Fruit fly (Drosophila melanogaster) whole organism, embryonic: ENCODE data around the gene CG44405.

Source experiments
- Adf1 ChIP-seq: fragments of 200-800 bp; sonication (Bioruptor generic); IDR thresholded peaks from 2 replicates; pipeline ENCODE4 v1.3.6; 2022; ENCODE audit warnings: missing biosample characterization, missing genetic modification characterization
- CG1024 ChIP-seq: fragments of 200-800 bp; sonication (Bioruptor generic); IDR thresholded peaks from 2 replicates; pipeline ENCODE4 v1.3.6; 2022; ENCODE audit warnings: missing biosample characterization, missing genetic modification characterization
- CG10431 ChIP-seq: fragments of 200-800 bp; sonication (Bioruptor generic); optimal IDR thresholded peaks from 3 replicates; lab custom pipeline; 2018; ENCODE audit warnings: missing biosample characterization, mild to moderate bottlenecking, missing genetic modification characterization
- CG11247 ChIP-seq: fragments of 200-800 bp; sonication (Bioruptor generic); IDR thresholded peaks from 2 replicates; pipeline ENCODE4 v1.3.6; 2022; ENCODE audit warnings: missing biosample characterization, missing genetic modification characterization
- CG13296 ChIP-seq: fragments of 200-800 bp; sonication (Bioruptor generic); optimal IDR thresholded peaks from 3 replicates; lab custom pipeline; 2018; ENCODE audit warnings: missing biosample characterization, mild to moderate bottlenecking, missing genetic modification characterization
- CG17328 ChIP-seq: fragments of 200-800 bp; sonication (Bioruptor generic); IDR thresholded peaks from 2 replicates; pipeline ENCODE4 v1.3.6; 2022; ENCODE audit warnings: missing biosample characterization, missing genetic modification characterization
- CG17385 ChIP-seq: fragments of 200-800 bp; sonication (Bioruptor generic); optimal IDR thresholded peaks from 3 replicates; lab custom pipeline; 2018; ENCODE audit warnings: missing biosample characterization, mild to moderate bottlenecking, missing genetic modification characterization
- CG17568 ChIP-seq: fragments of 200-800 bp; sonication (Bioruptor generic); optimal IDR thresholded peaks from 2 replicates; lab custom pipeline; 2018; ENCODE audit warnings: missing biosample characterization, mild to moderate bottlenecking, missing genetic modification characterization, moderate library complexity
- CG17912 ChIP-seq: fragments of 200-800 bp; sonication (Bioruptor generic); optimal IDR thresholded peaks from 2 replicates; lab custom pipeline; 2018; ENCODE audit warnings: missing biosample characterization, mild to moderate bottlenecking, missing genetic modification characterization
- CG2202 ChIP-seq: fragments of 200-800 bp; sonication (Bioruptor generic); optimal IDR thresholded peaks from 2 replicates; lab custom pipeline; 2018; ENCODE audit warnings: missing biosample characterization, mild to moderate bottlenecking, missing genetic modification characterization
- CG2875 ChIP-seq: fragments of 200-800 bp; sonication (Bioruptor generic); optimal IDR thresholded peaks from 2 replicates; lab custom pipeline; 2017; ENCODE audit warnings: missing biosample characterization, mild to moderate bottlenecking, missing genetic modification characterization, missing genetic modification reagents
- CG4328 ChIP-seq: fragments of 200-800 bp; sonication (Bioruptor generic); optimal IDR thresholded peaks from 3 replicates; lab custom pipeline; 2017; ENCODE audit warnings: missing biosample characterization, missing genetic modification reagents, missing genetic modification characterization
- CG6272 ChIP-seq: fragments of 200-800 bp; sonication (Bioruptor generic); IDR thresholded peaks from 2 replicates; pipeline ENCODE4 v1.3.6; 2022; ENCODE audit warnings: missing biosample characterization, missing genetic modification characterization
- CG6689 ChIP-seq: fragments of 200-800 bp; sonication (Bioruptor generic); IDR thresholded peaks from 2 replicates; pipeline ENCODE4 v1.3.6; 2022; ENCODE audit warnings: missing biosample characterization, missing genetic modification characterization
- CG7357 ChIP-seq: fragments of 200-800 bp; sonication (Bioruptor generic); IDR thresholded peaks from 3 replicates; pipeline ENCODE4 v1.3.6; 2022; ENCODE audit warnings: missing biosample characterization, missing genetic modification characterization
- CG8281 ChIP-seq: fragments of 200-800 bp; sonication (Bioruptor generic); optimal IDR thresholded peaks from 2 replicates; lab custom pipeline; 2018; ENCODE audit warnings: missing biosample characterization, mild to moderate bottlenecking, missing genetic modification characterization, moderate library complexity
- Dek ChIP-seq: fragments of 200-800 bp; sonication (Bioruptor generic); optimal IDR thresholded peaks from 3 replicates; lab custom pipeline; 2019; ENCODE audit warnings: missing biosample characterization, mild to moderate bottlenecking, missing genetic modification characterization, moderate library complexity
- E2f1 ChIP-seq: fragments of 200-800 bp; sonication (Bioruptor generic); IDR thresholded peaks from 2 replicates; pipeline ENCODE4 v1.3.6; 2022; ENCODE audit warnings: missing biosample characterization, missing genetic modification characterization
- Fer2 ChIP-seq: fragments of 200-800 bp; sonication (Bioruptor generic); optimal IDR thresholded peaks from 2 replicates; lab custom pipeline; 2018; ENCODE audit warnings: missing biosample characterization, mild to moderate bottlenecking, missing genetic modification characterization, moderate library complexity
- HLH3B ChIP-seq: fragments of 200-800 bp; sonication (Bioruptor generic); IDR thresholded peaks from 2 replicates; pipeline ENCODE4 v1.3.6; 2022; ENCODE audit warnings: missing biosample characterization, missing genetic modification characterization
- HLH54F ChIP-seq: fragments of 200-800 bp; sonication (Bioruptor generic); optimal IDR thresholded peaks from 3 replicates; lab custom pipeline; 2016; ENCODE audit warnings: missing biosample characterization, missing genetic modification characterization
- Med ChIP-seq: fragments of 200-800 bp; sonication (Bioruptor generic); peaks from one replicate; lab custom pipeline; 2016; ENCODE audit warnings: missing biosample characterization, missing genetic modification characterization, mild to moderate bottlenecking, inconsistent platforms, moderate library complexity
- Nf-YC ChIP-seq: fragments of 200-800 bp; optimal IDR thresholded peaks from 3 replicates; lab custom pipeline; 2019; ENCODE audit warnings: missing biosample characterization, mild to moderate bottlenecking, missing genetic modification characterization, moderate library complexity
- NfI ChIP-seq: fragments of 200-800 bp; sonication (Bioruptor generic); optimal IDR thresholded peaks from 3 replicates; lab custom pipeline; 2018; ENCODE audit warnings: missing biosample characterization, mild to moderate bottlenecking, missing genetic modification characterization, moderate library complexity
- Pdp1 ChIP-seq, 2 experiments: fragments of 200-800 bp; sonication (Bioruptor generic); optimal IDR thresholded peaks; 3 replicates each; lab custom pipeline; 2016; ENCODE audit warnings: missing biosample characterization in 2 of 2, missing genetic modification characterization in 2 of 2, mild to moderate bottlenecking in 1 of 2, moderate library complexity in 1 of 2
- Stat92E ChIP-seq, 3 experiments: fragments of >200 bp in 2 of 3; fragments of 200-800 bp in 1 of 3; sonication (Bioruptor generic) in 1 of 3; optimal IDR thresholded peaks; 2 replicates each; lab custom pipeline; 2017 to 2019; ENCODE audit warnings: missing biosample characterization in 3 of 3, missing genetic modification characterization in 3 of 3, mild to moderate bottlenecking in 1 of 3, moderate library complexity in 1 of 3
- Usf ChIP-seq: fragments of 200-800 bp; sonication (Bioruptor generic); optimal IDR thresholded peaks from 2 replicates; lab custom pipeline; 2017; ENCODE audit warnings: missing genotype, missing biosample characterization, missing genetic modification characterization
- ase ChIP-seq: fragments of 200-800 bp; sonication (Bioruptor generic); IDR thresholded peaks from 3 replicates; pipeline ENCODE4 v1.3.6; 2022; ENCODE audit warnings: missing biosample characterization, missing genetic modification characterization
- az2 ChIP-seq: fragments of 200-800 bp; sonication (Bioruptor generic); optimal IDR thresholded peaks from 3 replicates; lab custom pipeline; 2016; ENCODE audit warnings: missing biosample characterization, missing genetic modification characterization
- bab2 ChIP-seq: fragments of 200-800 bp; sonication (Bioruptor generic); optimal IDR thresholded peaks from 2 replicates; lab custom pipeline; 2016; ENCODE audit warnings: missing biosample characterization, missing genetic modification characterization
- crol ChIP-seq: fragments of 200-800 bp; sonication (Bioruptor generic); IDR thresholded peaks from 2 replicates; pipeline ENCODE4 v1.3.6; 2022; ENCODE audit warnings: missing biosample characterization, missing genetic modification characterization
- dimm ChIP-seq: fragments of 200-800 bp; sonication (Bioruptor generic); IDR thresholded peaks from 2 replicates; pipeline ENCODE4 v1.3.6; 2022; ENCODE audit warnings: missing biosample characterization, missing genetic modification characterization
- dm ChIP-seq: fragments of 200-800 bp; sonication (Bioruptor generic); optimal IDR thresholded peaks from 3 replicates; lab custom pipeline; 2016; ENCODE audit warnings: missing biosample characterization, missing genetic modification characterization
- fru ChIP-seq: fragments of >200 bp; optimal IDR thresholded peaks from 2 replicates; lab custom pipeline; 2017
- gfzf ChIP-seq: fragments of 200-800 bp; sonication (Bioruptor generic); optimal IDR thresholded peaks from 2 replicates; lab custom pipeline; 2016; ENCODE audit warnings: missing biosample characterization, mild to moderate bottlenecking, missing genetic modification characterization, moderate library complexity
- gt ChIP-seq: fragments of 200-800 bp; sonication (Bioruptor generic); IDR thresholded peaks from 2 replicates; pipeline ENCODE4 v1.3.6; 2022; ENCODE audit warnings: missing biosample characterization, missing genetic modification characterization
- jigr1 ChIP-seq: fragments of 200-800 bp; sonication (Bioruptor generic); IDR thresholded peaks from 3 replicates; pipeline ENCODE4 v1.3.6; 2022; ENCODE audit warnings: missing biosample characterization, missing genetic modification characterization
- lmd ChIP-seq: fragments of 200-800 bp; sonication (Bioruptor generic); IDR thresholded peaks from 2 replicates; pipeline ENCODE4 v1.3.6; 2022; ENCODE audit warnings: missing biosample characterization, missing genetic modification characterization
- mld ChIP-seq: fragments of 200-800 bp; sonication (Bioruptor generic); IDR thresholded peaks from 3 replicates; pipeline ENCODE4 v1.3.6; 2022; ENCODE audit warnings: missing biosample characterization, missing genetic modification characterization; ENCODE audit not compliant: partially characterized antibody
- onecut ChIP-seq: fragments of 200-800 bp; sonication (Bioruptor generic); IDR thresholded peaks from 2 replicates; pipeline ENCODE4 v1.3.6; 2022; ENCODE audit warnings: missing biosample characterization, missing genetic modification characterization
- org-1 ChIP-seq: fragments of 200-800 bp; sonication (Bioruptor generic); optimal IDR thresholded peaks from 2 replicates; lab custom pipeline; 2017; ENCODE audit warnings: missing biosample characterization, missing genetic modification characterization
- otp ChIP-seq: fragments of 200-800 bp; sonication (Bioruptor generic); IDR thresholded peaks from 3 replicates; pipeline ENCODE4, ENCODE4 v1.3.6; 2022; ENCODE audit warnings: missing biosample characterization, missing genetic modification characterization
- pita ChIP-seq: fragments of 200-800 bp; sonication (Bioruptor generic); optimal IDR thresholded peaks from 2 replicates; lab custom pipeline; 2017; ENCODE audit warnings: missing biosample characterization, mild to moderate bottlenecking, missing genetic modification characterization
- rib ChIP-seq: fragments of 200-800 bp; sonication (Bioruptor generic); IDR thresholded peaks from 2 replicates; pipeline ENCODE4 v1.3.6; 2022; ENCODE audit warnings: missing biosample characterization, missing genetic modification characterization
- sd ChIP-seq: fragments of 200-800 bp; sonication (Bioruptor generic); optimal IDR thresholded peaks from 3 replicates; lab custom pipeline; 2018; ENCODE audit warnings: missing biosample characterization, mild to moderate bottlenecking, missing genetic modification characterization, moderate library complexity
- sisA ChIP-seq: fragments of 200-800 bp; sonication (Bioruptor generic); IDR thresholded peaks from 2 replicates; pipeline ENCODE4 v1.3.6; 2022; ENCODE audit warnings: missing biosample characterization, missing genetic modification characterization
- slou ChIP-seq: fragments of 200-800 bp; sonication (Bioruptor generic); optimal IDR thresholded peaks from 3 replicates; lab custom pipeline; 2016; ENCODE audit warnings: missing biosample characterization, missing genetic modification characterization
- sug ChIP-seq: fragments of 200-800 bp; optimal IDR thresholded peaks from 2 replicates; lab custom pipeline; 2019; ENCODE audit warnings: missing biosample characterization, mild to moderate bottlenecking, missing genetic modification characterization, moderate library complexity
- toy ChIP-seq: fragments of 200-800 bp; sonication (Bioruptor generic); IDR thresholded peaks from 2 replicates; pipeline ENCODE4 v1.3.6; 2022; ENCODE audit warnings: missing biosample characterization, missing genetic modification characterization
- wor ChIP-seq: fragments of 200-800 bp; sonication (Bioruptor generic); IDR thresholded peaks from 2 replicates; pipeline ENCODE4 v1.3.6; 2022; ENCODE audit warnings: missing biosample characterization, missing genetic modification characterization
- zen2 ChIP-seq: fragments of 200-800 bp; sonication (Bioruptor generic); IDR thresholded peaks from 3 replicates; pipeline ENCODE4 v1.3.6; 2022; ENCODE audit warnings: missing biosample characterization, missing genetic modification characterization; ENCODE audit not compliant: partially characterized antibody

Gene CG44405

dm6 chr2L:16321872-16322631 is 20.1 kb downstream of the CG44405 start:
- TF ChIP-seq sug (no peak), Dek (tag; lab: Kevin White, UChicago) (no peak), CG13296 (GFP tag; lab: Kevin White, UChicago) (no peak), wor (GFP tag; lab: Robert Waterston, UW) (no peak), Nf-YC (tag; lab: Kevin White, UChicago) (no peak), pita (GFP tag; lab: Kevin White, UChicago) (no peak), org-1 (no peak), CG4328 (GFP tag; lab: Kevin White, UChicago) (no peak), gfzf (GFP tag; lab: Kevin White, UChicago) (no peak), CG2875 (GFP tag; lab: Kevin White, UChicago) (no peak), onecut (GFP tag; lab: Robert Waterston, UW) (peak; percentile 63), ase (GFP tag; lab: Robert Waterston, UW) (no peak), slou (GFP tag; lab: Kevin White, UChicago) (no peak), Stat92E (GFP tag; optimal IDR thresholded peaks at IDR 0.05; lab: Kevin White, UChicago) (no peak), bab2 (GFP tag; lab: Kevin White, UChicago) (no peak), dm (GFP tag; lab: Kevin White, UChicago) (no peak), HLH3B (GFP tag; lab: Robert Waterston, UW) (no peak), az2 (GFP tag; lab: Kevin White, UChicago) (no peak), CG7357 (no peak), jigr1 (no peak), CG6689 (GFP tag; lab: Robert Waterston, UW) (no peak), E2f1 (GFP tag; lab: Robert Waterston, UW) (no peak), sd (tag; lab: Kevin White, UChicago) (peak; percentile 79), fru (lab: Kevin White, UChicago) (no peak), gt (no peak), CG17912 (no peak), CG17568 (GFP tag; lab: Kevin White, UChicago) (no peak), CG10431 (GFP tag; lab: Kevin White, UChicago) (no peak), dimm (GFP tag; lab: Robert Waterston, UW) (no peak), CG11247 (GFP tag; lab: Robert Waterston, UW) (no peak), sisA (GFP tag; lab: Robert Waterston, UW) (no peak), CG17385 (GFP tag; lab: Kevin White, UChicago) (no peak), CG2202 (tag; lab: Kevin White, UChicago) (no peak), Fer2 (tag; lab: Kevin White, UChicago) (no peak), toy (GFP tag; lab: Robert Waterston, UW) (no peak), Med (peak; percentile 10), rib (GFP tag; lab: Robert Waterston, UW) (peak; percentile 65), Adf1 (GFP tag; lab: Robert Waterston, UW) (no peak), mld (GFP tag; lab: Robert Waterston, UW) (no peak), CG1024 (no peak), otp (no peak), Usf (GFP tag; lab: Kevin White, UChicago) (no peak), lmd (no peak), CG17328 (GFP tag; lab: Robert Waterston, UW) (no peak), NfI (no peak), HLH54F (GFP tag; lab: Kevin White, UChicago) (no peak), crol (no peak), Pdp1 (GFP tag; optimal IDR thresholded peaks at IDR 0.05; lab: Kevin White, UChicago) (peak in 1 of 2 experiments; percentile 85), zen2 (GFP tag; lab: Robert Waterston, UW) (no peak), CG6272 (no peak), CG8281 (tag; lab: Kevin White, UChicago) (no peak)
